Worm (Caenorhabditis elegans): ENCODE results near the gene sgca-1.

DNA sequence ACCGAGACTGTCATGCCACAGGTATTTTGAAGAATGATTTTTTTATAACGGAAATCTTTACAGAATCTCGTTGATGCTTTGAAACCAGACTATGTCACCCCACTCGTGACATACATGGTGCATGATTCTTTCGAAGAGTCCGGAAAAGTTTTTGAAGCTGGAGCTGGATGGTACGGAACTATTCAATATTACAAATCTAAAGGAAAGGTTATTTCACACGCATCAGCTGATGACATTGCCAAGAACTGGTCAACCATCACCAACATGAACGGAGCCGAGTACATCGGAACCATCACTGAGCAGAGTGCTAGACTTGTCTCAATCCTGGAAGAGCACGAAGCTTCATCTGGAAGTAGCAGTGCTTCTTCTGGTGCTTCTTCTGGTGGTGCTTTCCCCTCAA, 29.8 kb upstream of the sgca-1 start:
- TF ChIP-seq ref-1 (GFP tag; conservative IDR thresholded peaks at IDR 0.05) (no peak), klf-2 (GFP tag; conservative IDR thresholded peaks at IDR 0.05) (no peak), flt-1 (GFP tag; IDR thresholded peaks at IDR 0.05) (no peak), cog-1 (tag; optimal IDR thresholded peaks at IDR 0.05) (no peak), ztf-23 (GFP tag; IDR thresholded peaks at IDR 0.05) (no peak), med-1 (GFP tag; optimal IDR thresholded peaks at IDR 0.05; ENCODE audit: insufficient read depth) (no peak), tab-1 (GFP tag; IDR thresholded peaks at IDR 0.05) (no peak), ztf-29 (GFP tag; IDR thresholded peaks at IDR 0.05) (no peak)

All from whole organism, midembryonic.